Fruit fly (Drosophila melanogaster): ENCODE results near the gene CG9522.

- TF ChIP-seq usp (GFP tag; optimal IDR thresholded peaks at IDR 0.05) (no peak), Dll (optimal IDR thresholded peaks at IDR 0.05) (no peak)
Measured at dm6 chrX:14841893-14842505, 6.6 kb downstream of the CG9522 start.

All from whole organism.